Worm (Caenorhabditis elegans): ENCODE data around the gene srh-148.
"Not testable (repeated sequence)": the region's sequence is repeated elsewhere in the genome, so short reads cannot be mapped to it uniquely, and the experiment has no call there.

Gene srh-148

ce11 chrV:15863042-15863441, 4.8 kb upstream of the srh-148 start, which contains the start of gene srh-299:
Gene srh-299, plus strand, starts transcription at chrV:15863342.
- TF ChIP-seq ceh-36 (tag; optimal IDR thresholded peaks at IDR 0.05) (no peak), hmbx-1 (tag; optimal IDR thresholded peaks at IDR 0.05) (no peak), F13C5.2 (tag; optimal IDR thresholded peaks at IDR 0.05) (no peak), aly-1 (tag; optimal IDR thresholded peaks at IDR 0.05) (no peak)

- no peak for TF ChIP-seq pes-1 (GFP tag; IDR thresholded peaks at IDR 0.05)
- no peak for TF ChIP-seq aly-1 (tag; optimal IDR thresholded peaks at IDR 0.05)
- no peak for TF ChIP-seq B0310.2 (tag; optimal IDR thresholded peaks at IDR 0.05)
- TF ChIP-seq hnd-1 (tag; optimal IDR thresholded peaks at IDR 0.05), result no peak
- no peak for TF ChIP-seq sea-1 (GFP tag; conservative IDR thresholded peaks at IDR 0.05)
- no peak for TF ChIP-seq ets-7 (tag; optimal IDR thresholded peaks at IDR 0.05)
- TF ChIP-seq flt-1 (GFP tag; IDR thresholded peaks at IDR 0.05), result no peak
- no peak for TF ChIP-seq tra-4 (tag; optimal IDR thresholded peaks at IDR 0.05)
- no peak for TF ChIP-seq tbx-11 (GFP tag; IDR thresholded peaks at IDR 0.05)
- no peak for TF ChIP-seq ceh-13 (GFP tag; optimal IDR thresholded peaks at IDR 0.05)
- TF ChIP-seq scrt-1 (GFP tag; IDR thresholded peaks at IDR 0.05), result no peak
- no peak for TF ChIP-seq tbx-37 (GFP tag; conservative IDR thresholded peaks at IDR 0.05)
- no peak for TF ChIP-seq ceh-36 (tag; optimal IDR thresholded peaks at IDR 0.05)
- no peak for TF ChIP-seq F13C5.2 (tag; optimal IDR thresholded peaks at IDR 0.05)
- no peak for TF ChIP-seq hmbx-1 (tag; optimal IDR thresholded peaks at IDR 0.05)
- TF ChIP-seq ama-1 (optimal IDR thresholded peaks at IDR 0.05), result no peak
- no peak for TF ChIP-seq hmg-4 (GFP tag; optimal IDR thresholded peaks at IDR 0.05)
Measured at ce11 chrV:15862599-15862998, 4.4 kb upstream of the srh-148 start, which contains the start of gene srz-12. Gene srz-12, minus strand, starts transcription at chrV:15862699.

- not testable (repeated sequence) for TF ChIP-seq ets-7 (tag; optimal IDR thresholded peaks at IDR 0.05); hnd-1 (tag; optimal IDR thresholded peaks at IDR 0.05); flt-1 (GFP tag; IDR thresholded peaks at IDR 0.05)
Measured at ce11 chrV:15850276-15850811, 7.8 kb downstream of the srh-148 start, which contains the start of gene srh-147. Gene srh-147, minus strand, starts transcription at chrV:15850326.

- TF ChIP-seq hmbx-1 (tag; optimal IDR thresholded peaks at IDR 0.05), result no peak
- TF ChIP-seq scrt-1 (GFP tag; IDR thresholded peaks at IDR 0.05), result no peak
- no peak for TF ChIP-seq flt-1 (GFP tag; IDR thresholded peaks at IDR 0.05)
- TF ChIP-seq hmg-4 (GFP tag; optimal IDR thresholded peaks at IDR 0.05), result no peak
- TF ChIP-seq aly-1 (tag; optimal IDR thresholded peaks at IDR 0.05), result no peak
- no peak for TF ChIP-seq sea-1 (GFP tag; conservative IDR thresholded peaks at IDR 0.05)
- TF ChIP-seq ama-1 (optimal IDR thresholded peaks at IDR 0.05), result no peak
- no peak for TF ChIP-seq F13C5.2 (tag; optimal IDR thresholded peaks at IDR 0.05)
- no peak for TF ChIP-seq tbx-11 (GFP tag; IDR thresholded peaks at IDR 0.05)
- no peak for TF ChIP-seq ceh-13 (GFP tag; optimal IDR thresholded peaks at IDR 0.05)
- TF ChIP-seq tbx-37 (GFP tag; conservative IDR thresholded peaks at IDR 0.05), result no peak
Measured at ce11 chrV:15841095-15841494, 17.1 kb downstream of the srh-148 start, which contains the start of gene srh-149. Gene srh-149, minus strand, starts transcription at chrV:15841195.

- TF ChIP-seq tra-4 (tag; optimal IDR thresholded peaks at IDR 0.05), result no peak
- no peak for TF ChIP-seq hmg-4 (GFP tag; optimal IDR thresholded peaks at IDR 0.05)
- no peak for TF ChIP-seq scrt-1 (GFP tag; IDR thresholded peaks at IDR 0.05)
- TF ChIP-seq ceh-13 (GFP tag; optimal IDR thresholded peaks at IDR 0.05), result no peak
- TF ChIP-seq tbx-11 (GFP tag; IDR thresholded peaks at IDR 0.05), result no peak
- no peak for TF ChIP-seq B0310.2 (tag; optimal IDR thresholded peaks at IDR 0.05)
- no peak for TF ChIP-seq flt-1 (GFP tag; IDR thresholded peaks at IDR 0.05)
- TF ChIP-seq tbx-37 (GFP tag; conservative IDR thresholded peaks at IDR 0.05), result no peak
- no peak for TF ChIP-seq aly-1 (tag; optimal IDR thresholded peaks at IDR 0.05)
- no peak for TF ChIP-seq F13C5.2 (tag; optimal IDR thresholded peaks at IDR 0.05)
- TF ChIP-seq hmbx-1 (tag; optimal IDR thresholded peaks at IDR 0.05), result no peak
Measured at ce11 chrV:15833622-15834021, 24.6 kb downstream of the srh-148 start, which contains the start of gene srbc-54. Gene srbc-54, minus strand, starts transcription at chrV:15833722.

ce11 chrV:15831586-15831985, 26.6 kb downstream of the srh-148 start, which contains the start of gene srbc-56:
Gene srbc-56, minus strand, starts transcription at chrV:15831686.
- TF ChIP-seq hmg-4 (GFP tag; optimal IDR thresholded peaks at IDR 0.05) (no peak), ceh-36 (tag; optimal IDR thresholded peaks at IDR 0.05) (no peak)

ce11 chrV:15829907-15830306, 28.3 kb downstream of the srh-148 start, which contains the start of gene srbc-55:
Gene srbc-55, minus strand, starts transcription at chrV:15830007.
- no peak for TF ChIP-seq hmg-4 (GFP tag; optimal IDR thresholded peaks at IDR 0.05)
- no peak for TF ChIP-seq pes-1 (GFP tag; IDR thresholded peaks at IDR 0.05)
- no peak for TF ChIP-seq hnd-1 (tag; optimal IDR thresholded peaks at IDR 0.05)

ce11 chrV:15826110-15826509, 32.1 kb downstream of the srh-148 start, which contains the start of gene srbc-51:
Gene srbc-51, plus strand, starts transcription at chrV:15826410.
- TF ChIP-seq F13C5.2 (tag; optimal IDR thresholded peaks at IDR 0.05), result no peak
- TF ChIP-seq tra-4 (tag; optimal IDR thresholded peaks at IDR 0.05), result no peak
- no peak for TF ChIP-seq flt-1 (GFP tag; IDR thresholded peaks at IDR 0.05)

ce11 chrV:15824866-15825265, 33.3 kb downstream of the srh-148 start, which contains the start of gene srbc-50:
Gene srbc-50, minus strand, starts transcription at chrV:15824966.
- TF ChIP-seq B0310.2 (tag; optimal IDR thresholded peaks at IDR 0.05) (no peak), ama-1 (optimal IDR thresholded peaks at IDR 0.05) (no peak), tra-4 (tag; optimal IDR thresholded peaks at IDR 0.05) (no peak), sea-1 (GFP tag; conservative IDR thresholded peaks at IDR 0.05) (no peak), pes-1 (GFP tag; IDR thresholded peaks at IDR 0.05) (no peak), ets-7 (tag; optimal IDR thresholded peaks at IDR 0.05) (no peak), aly-1 (tag; optimal IDR thresholded peaks at IDR 0.05) (no peak), scrt-1 (GFP tag; IDR thresholded peaks at IDR 0.05) (no peak), hmg-4 (GFP tag; optimal IDR thresholded peaks at IDR 0.05) (no peak), ceh-13 (GFP tag; optimal IDR thresholded peaks at IDR 0.05) (no peak), flt-1 (GFP tag; IDR thresholded peaks at IDR 0.05) (no peak), F13C5.2 (tag; optimal IDR thresholded peaks at IDR 0.05) (no peak), hmbx-1 (tag; optimal IDR thresholded peaks at IDR 0.05) (no peak), ceh-36 (tag; optimal IDR thresholded peaks at IDR 0.05) (no peak)
